Fruit fly (Drosophila melanogaster) whole organism: ENCODE results near the gene CG6999.
"Not testable (repeated sequence)": the region's sequence is repeated elsewhere in the genome, so short reads cannot be mapped to it uniquely, and the experiment has no call there.

ENCODE experiments used
- CG8478 ChIP-seq: fragments of >200 bp; optimal IDR thresholded peaks from 2 replicates; lab custom pipeline; 2018; ENCODE audit warnings: inconsistent platforms
- Dll ChIP-seq: fragments of >200 bp; optimal IDR thresholded peaks from 2 replicates; lab custom pipeline; 2017
- EcR ChIP-seq, 2 experiments: fragments of >200 bp; optimal IDR thresholded peaks; 2 replicates each; lab custom pipeline; 2017; ENCODE audit warnings: missing biosample characterization in 2 of 2, missing genetic modification characterization in 2 of 2, missing genetic modification reagents in 2 of 2
- pan ChIP-seq: fragments of >200 bp; optimal IDR thresholded peaks from 2 replicates; lab custom pipeline; 2017
- psq ChIP-seq: fragments of >200 bp; optimal IDR thresholded peaks from 2 replicates; lab custom pipeline; 2017
- usp ChIP-seq: fragments of >200 bp; optimal IDR thresholded peaks from 2 replicates; lab custom pipeline; 2017; ENCODE audit warnings: missing biosample characterization, missing genetic modification characterization, mixed read lengths

CG6999 gene

DNA sequence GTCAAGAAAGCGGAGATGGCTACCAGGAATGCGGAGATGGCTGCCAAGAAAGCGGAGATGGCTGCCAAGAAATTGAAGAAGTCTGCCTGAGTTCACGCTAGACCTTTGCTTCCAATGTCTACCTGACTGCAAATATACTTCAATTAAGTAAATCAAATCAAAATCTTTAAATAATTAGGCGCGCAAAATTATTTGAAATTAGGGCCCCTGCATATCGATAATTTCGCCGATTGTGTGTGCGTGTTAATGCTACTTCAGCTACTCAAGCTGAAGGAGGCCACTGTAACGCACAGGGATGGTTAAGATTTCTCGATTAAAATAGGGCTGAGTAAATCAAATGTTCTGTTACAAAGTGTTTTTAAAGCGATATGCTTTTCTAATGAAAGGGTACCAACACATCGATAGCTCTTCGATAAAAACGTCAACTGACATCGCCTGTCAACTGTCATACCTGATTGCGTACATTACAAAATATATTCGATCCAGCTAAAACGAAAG lies at the start of gene CG6999:
Gene CG6999 (plus strand): TSS at position 448 of the 498 bp plus-strand sequence.
- not testable (repeated sequence) for TF ChIP-seq usp (GFP tag; lab: Kevin White, UChicago); EcR (GFP tag; optimal IDR thresholded peaks at IDR 0.05; lab: Kevin White, UChicago); psq (lab: Kevin White, UChicago)

DNA sequence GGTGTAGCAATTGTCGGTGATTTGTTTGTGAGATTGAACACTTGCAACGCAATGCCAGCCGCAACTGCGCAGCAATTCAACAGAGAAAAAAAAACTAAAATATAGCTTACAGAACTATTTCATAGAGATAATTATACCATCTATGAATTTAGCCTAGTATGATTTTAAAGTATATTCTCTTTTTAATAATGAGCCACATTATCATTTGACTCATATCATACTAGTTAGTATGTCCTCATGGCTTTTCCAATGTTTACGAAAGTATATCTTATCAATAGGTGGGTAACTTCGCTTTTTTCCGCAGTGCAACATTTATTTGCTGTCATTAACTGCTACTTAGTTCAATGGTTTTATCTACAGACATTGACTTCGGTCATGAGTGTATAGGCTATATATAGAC lies 49.4 kb upstream of the CG6999 start:
- no peak for TF ChIP-seq EcR (GFP tag; optimal IDR thresholded peaks at IDR 0.05; lab: Kevin White, UChicago)
- TF ChIP-seq Dll (lab: Kevin White, UChicago) = no peak
- no peak for TF ChIP-seq CG8478 (lab: Kevin White, UChicago)
- TF ChIP-seq pan (lab: Kevin White, UChicago) = no peak
- TF ChIP-seq psq (lab: Kevin White, UChicago) = no peak
- no peak for TF ChIP-seq usp (GFP tag; lab: Kevin White, UChicago)

DNA sequence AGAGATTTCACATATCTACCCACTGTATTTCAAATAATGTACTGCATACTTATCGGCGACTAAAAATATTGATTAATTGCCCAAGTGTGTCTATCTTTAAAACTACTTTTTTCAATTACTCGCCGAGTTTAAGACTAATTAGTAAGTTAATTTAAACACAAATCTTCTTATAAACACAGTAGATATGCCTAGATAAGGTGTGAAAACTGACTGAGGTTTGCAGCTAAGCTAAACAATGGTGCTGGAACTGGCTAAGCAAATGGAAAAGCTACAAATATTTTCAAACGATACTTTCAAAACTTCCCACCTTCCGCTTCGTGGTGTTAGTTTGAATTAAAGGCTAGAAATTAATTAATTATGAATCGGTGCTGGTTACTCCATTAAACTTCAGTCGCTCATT lies 47.3 kb upstream of the CG6999 start:
- no peak for TF ChIP-seq Dll (lab: Kevin White, UChicago)
- no peak for TF ChIP-seq usp (GFP tag; lab: Kevin White, UChicago)
- no peak for TF ChIP-seq EcR (GFP tag; optimal IDR thresholded peaks at IDR 0.05; lab: Kevin White, UChicago)

DNA sequence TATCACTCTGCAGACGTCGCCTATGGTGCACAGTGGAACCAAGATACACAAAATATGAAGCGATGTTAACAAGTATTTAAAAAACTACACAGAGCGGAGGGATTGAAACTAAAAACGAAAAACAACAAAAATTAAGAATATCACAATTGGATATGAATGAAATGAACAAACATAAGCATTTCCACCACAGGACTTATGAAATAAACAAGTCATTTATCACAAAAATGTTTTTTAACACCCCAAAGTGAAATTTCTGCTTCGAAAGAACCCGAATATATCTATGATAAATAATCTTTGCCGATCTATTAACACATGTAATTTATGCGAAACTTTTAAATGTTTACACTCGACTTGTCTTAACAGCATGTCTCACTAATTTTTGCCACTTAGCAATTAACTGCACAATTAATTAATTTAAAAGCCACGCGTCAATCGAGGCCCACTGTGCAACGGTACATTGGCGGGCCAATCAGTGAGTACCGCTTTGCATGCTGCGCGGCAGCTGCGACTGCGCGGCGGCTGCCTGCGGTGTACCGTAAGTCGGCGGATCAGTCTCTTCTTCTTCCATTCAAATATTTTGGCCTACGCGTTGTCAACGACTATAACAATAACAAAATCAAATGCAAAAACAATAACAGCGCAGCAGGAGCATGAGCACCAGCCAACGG lies 46.2 kb upstream of the CG6999 start:
- no peak for TF ChIP-seq usp (GFP tag; lab: Kevin White, UChicago)
- no peak for TF ChIP-seq EcR (GFP tag; optimal IDR thresholded peaks at IDR 0.05; lab: Kevin White, UChicago)
- TF ChIP-seq psq (lab: Kevin White, UChicago) = no peak
- no peak for TF ChIP-seq pan (lab: Kevin White, UChicago)
- no peak for TF ChIP-seq CG8478 (lab: Kevin White, UChicago)
- TF ChIP-seq Dll (lab: Kevin White, UChicago) = no peak

DNA sequence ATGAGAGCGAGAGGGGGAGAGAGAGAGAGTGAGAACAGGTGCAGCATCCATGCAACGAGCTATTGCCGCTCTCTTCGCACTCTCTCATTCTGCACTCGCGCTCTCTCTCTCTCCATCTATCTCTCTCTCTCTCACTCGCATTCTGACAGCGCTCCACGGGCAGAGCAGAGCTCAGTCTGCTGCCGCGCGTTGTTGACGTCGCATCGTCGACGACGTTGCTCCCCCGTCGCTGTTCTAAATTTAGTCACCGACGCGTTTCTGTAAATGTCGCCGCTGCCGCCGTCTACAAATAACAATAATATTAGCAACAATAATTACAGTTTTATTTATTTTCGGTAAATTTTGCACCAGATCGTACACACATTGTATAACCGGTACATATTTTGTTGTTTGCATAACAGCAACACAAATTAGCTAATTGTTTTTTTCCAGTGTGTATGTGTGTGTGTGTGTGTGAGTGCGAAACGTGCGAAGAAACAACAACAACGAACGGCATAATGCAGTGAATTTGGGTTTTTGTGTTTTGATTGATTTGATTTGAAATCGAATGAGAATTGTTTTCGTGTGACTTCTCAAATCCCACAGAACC lies 45.6 kb upstream of the CG6999 start:
- TF ChIP-seq CG8478 (lab: Kevin White, UChicago) (peak; percentile 84), Dll (lab: Kevin White, UChicago) (peak; percentile 88), pan (lab: Kevin White, UChicago) (no peak)

DNA sequence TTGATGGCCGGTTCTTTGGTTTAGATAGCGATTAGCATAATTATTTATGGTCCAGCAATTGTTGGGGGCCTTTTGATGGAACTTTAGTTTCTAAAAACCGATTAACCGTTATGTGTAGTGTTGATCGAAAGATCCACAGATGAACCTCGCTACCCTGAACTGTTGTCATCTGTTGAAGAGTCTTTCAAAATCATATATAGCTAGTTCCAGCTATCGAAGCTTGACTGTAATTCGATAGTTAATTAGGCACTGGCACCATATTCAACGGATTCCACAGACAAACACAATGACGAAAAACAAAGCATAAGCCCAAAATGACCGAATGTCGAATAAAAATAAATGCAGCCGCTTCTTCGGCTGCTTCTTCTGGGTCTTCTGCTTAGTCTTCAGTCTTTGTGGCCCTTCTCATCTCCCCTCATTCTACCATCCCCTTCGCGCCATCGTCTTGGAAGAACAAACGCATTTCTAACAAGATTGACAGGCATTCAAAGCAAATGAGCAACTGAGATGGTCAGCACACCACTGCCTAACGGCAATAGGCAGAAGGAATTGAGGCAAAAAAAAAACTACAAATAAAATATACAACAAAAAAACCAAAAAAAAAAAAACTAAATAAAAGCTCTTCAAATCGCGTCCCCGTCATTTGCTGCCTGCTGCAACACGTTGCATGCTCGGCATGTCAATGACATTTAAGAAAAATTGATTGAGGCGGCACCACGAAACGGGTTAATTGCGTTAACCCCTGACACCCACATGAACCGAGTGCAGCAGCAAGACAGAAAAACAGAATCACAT lies 44.3 kb upstream of the CG6999 start:
- TF ChIP-seq CG8478 (lab: Kevin White, UChicago) = no peak
- TF ChIP-seq usp (GFP tag; lab: Kevin White, UChicago) = no peak
- TF ChIP-seq pan (lab: Kevin White, UChicago) = no peak
- no peak for TF ChIP-seq EcR (GFP tag; optimal IDR thresholded peaks at IDR 0.05; lab: Kevin White, UChicago)
- no peak for TF ChIP-seq Dll (lab: Kevin White, UChicago)

DNA sequence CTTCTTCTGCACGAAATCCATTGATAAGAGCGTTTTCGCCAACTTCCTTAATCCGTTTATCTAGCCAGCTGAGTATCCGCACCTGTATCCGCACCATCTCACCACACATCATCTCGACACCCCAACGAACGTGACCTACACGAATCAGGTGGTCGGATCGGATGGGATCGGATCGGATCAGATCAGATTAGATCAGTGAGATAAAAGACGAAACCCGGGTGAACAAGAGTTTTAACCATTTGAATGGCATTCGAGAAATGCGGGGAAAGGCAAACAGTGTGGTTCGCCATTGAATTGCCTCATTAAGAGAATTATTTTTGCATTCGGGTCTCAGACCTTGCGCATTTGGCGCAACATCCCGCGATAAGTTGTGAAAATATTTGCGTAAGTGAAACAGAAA lies 43.3 kb upstream of the CG6999 start:
- TF ChIP-seq Dll (lab: Kevin White, UChicago) = no peak
- TF ChIP-seq EcR (GFP tag; optimal IDR thresholded peaks at IDR 0.05; lab: Kevin White, UChicago) = no peak
- TF ChIP-seq psq (lab: Kevin White, UChicago) = no peak
- no peak for TF ChIP-seq pan (lab: Kevin White, UChicago)
- TF ChIP-seq CG8478 (lab: Kevin White, UChicago) = no peak
- TF ChIP-seq usp (GFP tag; lab: Kevin White, UChicago) = no peak

DNA sequence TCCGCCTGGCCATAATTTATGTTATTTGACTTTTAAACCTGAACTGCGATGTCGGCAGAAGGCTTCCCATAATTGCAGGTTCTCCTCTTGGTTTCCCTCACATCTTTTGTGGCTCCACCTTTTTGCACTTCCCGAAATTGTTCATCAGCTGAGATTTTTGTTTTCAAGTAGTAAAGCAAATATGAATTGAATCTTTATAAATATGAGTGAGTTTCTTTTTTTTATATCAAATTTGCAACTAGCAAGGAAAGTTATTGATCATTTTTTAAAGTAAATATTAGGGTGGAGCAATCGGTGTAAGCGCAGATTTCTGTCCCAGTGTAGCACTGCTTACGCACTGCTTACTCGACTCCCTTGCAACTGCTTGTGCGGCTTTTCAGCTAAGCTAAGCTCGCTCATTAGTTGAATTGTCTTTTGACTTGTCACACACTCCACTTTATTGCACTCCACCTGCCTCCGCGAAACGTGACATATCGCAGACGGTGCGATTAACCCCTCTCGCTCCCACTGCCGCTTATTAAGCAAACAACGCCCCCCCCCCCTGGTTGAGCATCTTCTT lies 41.7 kb upstream of the CG6999 start:
- TF ChIP-seq usp (GFP tag; lab: Kevin White, UChicago) (no peak), Dll (lab: Kevin White, UChicago) (no peak), psq (lab: Kevin White, UChicago) (no peak), CG8478 (lab: Kevin White, UChicago) (no peak), pan (lab: Kevin White, UChicago) (no peak), EcR (GFP tag; optimal IDR thresholded peaks at IDR 0.05; lab: Kevin White, UChicago) (no peak)

DNA sequence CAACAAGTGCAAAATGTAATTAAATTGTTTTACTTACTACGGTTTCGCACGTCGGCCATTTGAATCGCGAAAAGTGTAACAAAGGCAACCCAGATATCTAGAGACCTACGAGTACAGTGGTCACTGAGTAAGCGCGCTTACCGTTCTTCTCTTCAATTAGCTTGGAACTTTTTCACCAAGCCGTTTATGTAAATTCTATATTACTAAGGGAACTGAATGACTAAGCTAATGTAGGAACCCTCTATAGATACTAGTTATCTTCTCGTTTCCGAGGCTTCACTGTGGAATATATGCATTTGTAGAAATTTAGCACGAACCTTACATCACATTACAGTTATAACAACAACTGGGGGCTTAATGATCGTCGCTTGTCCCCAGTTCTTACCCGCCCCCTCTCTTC lies 41.2 kb upstream of the CG6999 start:
- no peak for TF ChIP-seq EcR (GFP tag; optimal IDR thresholded peaks at IDR 0.05; lab: Kevin White, UChicago)
- no peak for TF ChIP-seq psq (lab: Kevin White, UChicago)
- TF ChIP-seq pan (lab: Kevin White, UChicago) = no peak
- no peak for TF ChIP-seq CG8478 (lab: Kevin White, UChicago)
- no peak for TF ChIP-seq usp (GFP tag; lab: Kevin White, UChicago)

DNA sequence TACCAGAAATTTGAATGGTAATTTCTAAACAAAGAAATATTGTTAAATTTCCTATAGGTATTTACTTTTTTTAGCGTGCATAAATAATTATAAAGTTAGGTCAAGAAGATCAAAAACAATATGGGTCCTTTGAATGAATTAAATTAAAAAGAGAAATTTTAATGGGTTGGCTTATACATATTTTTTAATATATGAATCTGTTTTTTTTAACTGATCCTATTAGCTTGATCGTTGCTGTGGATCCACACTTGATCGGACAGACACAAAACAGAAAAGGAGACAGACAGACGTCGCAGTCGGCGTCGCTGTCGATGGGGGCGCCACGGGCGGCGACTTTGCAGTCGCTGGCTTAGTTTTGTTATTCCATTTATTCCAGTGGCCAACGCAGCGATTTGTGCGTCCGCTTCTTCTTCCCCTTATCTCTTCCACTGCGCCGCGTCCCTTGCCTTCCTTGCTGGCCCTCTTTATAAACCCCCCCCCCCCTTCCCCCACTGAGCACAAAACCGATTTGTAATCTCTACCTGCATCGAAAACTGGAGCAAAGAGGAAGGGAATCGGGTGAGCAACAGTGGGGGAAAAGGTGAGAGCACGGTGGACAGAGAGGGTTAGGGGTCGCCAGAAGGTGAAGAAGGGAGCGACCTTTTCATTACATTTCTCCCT lies 40.3 kb upstream of the CG6999 start:
- TF ChIP-seq CG8478 (lab: Kevin White, UChicago) = no peak

DNA sequence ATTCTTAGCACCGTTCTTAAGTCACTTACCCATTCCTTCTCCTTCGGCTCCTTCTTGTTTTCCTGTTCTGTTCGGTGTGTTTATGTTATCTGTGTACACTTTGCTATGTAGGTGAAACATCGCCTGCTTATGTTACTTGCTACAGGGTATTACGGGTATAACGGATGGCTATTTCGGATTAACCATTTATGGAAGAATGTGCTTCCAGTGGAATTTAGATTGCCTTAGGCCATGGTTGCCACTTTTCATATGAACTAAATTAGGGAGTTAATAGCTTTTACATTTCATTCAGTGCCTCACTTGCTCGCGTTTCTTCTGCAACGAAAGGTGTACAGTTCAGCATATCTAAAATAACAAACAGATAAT lies 39.8 kb upstream of the CG6999 start:
- no peak for TF ChIP-seq usp (GFP tag; lab: Kevin White, UChicago)
- TF ChIP-seq pan (lab: Kevin White, UChicago) = no peak
- TF ChIP-seq Dll (lab: Kevin White, UChicago) = no peak
- no peak for TF ChIP-seq psq (lab: Kevin White, UChicago)
- TF ChIP-seq CG8478 (lab: Kevin White, UChicago) = no peak
- TF ChIP-seq EcR (GFP tag; optimal IDR thresholded peaks at IDR 0.05; lab: Kevin White, UChicago) = no peak
